Worm (Caenorhabditis elegans) whole organism, young adult: ENCODE measurements around the gene gcy-34.
A peak's percentile ranks its signal among the peaks of the same experiment; 100 is the strongest.

ENCODE experiments used
- C06A6.2 ChIP-seq: fragments of 200-800 bp; sonication (Bioruptor generic); conservative IDR thresholded peaks from 2 replicates; pipeline ENCODE4 v1.3.6; 2022; ENCODE audit warnings: missing genetic modification characterization, missing compliant biosample characterization
- D2030.7 ChIP-seq: fragments of 200-800 bp; sonication (Bioruptor generic); IDR thresholded peaks from 2 replicates; pipeline ENCODE4 v1.3.6; 2022; ENCODE audit warnings: missing genetic modification reagents, missing genetic modification characterization, missing compliant biosample characterization
- F39B2.1 ChIP-seq: fragments of 200-800 bp; sonication (Bioruptor generic); IDR thresholded peaks from 2 replicates; pipeline ENCODE4 v1.3.6; 2022; ENCODE audit warnings: missing genetic modification reagents, missing genetic modification characterization, missing compliant biosample characterization
- F49E8.2 ChIP-seq: sonication (generic microtip); optimal IDR thresholded peaks from 3 replicates; lab custom pipeline; 2017; ENCODE audit warnings: missing genetic modification characterization, mild to moderate bottlenecking, missing compliant biosample characterization, antibody characterized with exemption, moderate library complexity; ENCODE audit not compliant: insufficient read depth
- F57A8.1 ChIP-seq: fragments of 200-800 bp; sonication (Bioruptor generic); optimal IDR thresholded peaks from 2 replicates; lab custom pipeline; 2018; ENCODE audit warnings: mild to moderate bottlenecking, missing genetic modification characterization, moderate library complexity, missing compliant biosample characterization
- F57C9.4 ChIP-seq: sonication (generic microtip); optimal IDR thresholded peaks from 2 replicates; lab custom pipeline; 2017; ENCODE audit warnings: mild to moderate bottlenecking, missing genetic modification characterization, missing compliant biosample characterization
- Y53F4B.3 ChIP-seq: fragments of 200-800 bp; sonication (Bioruptor generic); IDR thresholded peaks from 2 replicates; pipeline ENCODE4 v1.3.6; 2022; ENCODE audit warnings: missing genetic modification reagents, missing genetic modification characterization, missing compliant biosample characterization
- Y56A3A.18 ChIP-seq: fragments of 200-800 bp; sonication (Bioruptor generic); IDR thresholded peaks from 2 replicates; pipeline ENCODE4 v1.3.6; 2022; ENCODE audit warnings: missing genetic modification reagents, missing genetic modification characterization, missing compliant biosample characterization
- Y79H2A.3 ChIP-seq: fragments of 200-800 bp; sonication (Bioruptor generic); conservative IDR thresholded peaks from 2 replicates; pipeline ENCODE4 v1.3.6; 2022; ENCODE audit warnings: missing genetic modification reagents, missing genetic modification characterization, missing compliant biosample characterization
- Y95B8A.8 ChIP-seq: fragments of 200-800 bp; sonication (Bioruptor generic); IDR thresholded peaks from 2 replicates; pipeline ENCODE4 v1.3.6; 2022; ENCODE audit warnings: missing genetic modification reagents, missing genetic modification characterization, missing compliant biosample characterization
- ZK185.1 ChIP-seq: sonication (generic microtip); optimal IDR thresholded peaks from 2 replicates; lab custom pipeline; 2016; ENCODE audit warnings: mild to moderate bottlenecking, missing genetic modification characterization, missing compliant biosample characterization; ENCODE audit not compliant: poor library complexity, severe bottlenecking
- bed-1 ChIP-seq: fragments of 200-800 bp; sonication (Bioruptor generic); IDR thresholded peaks from 2 replicates; pipeline ENCODE4 v1.3.6; 2022; ENCODE audit warnings: missing genetic modification reagents, missing genetic modification characterization, missing compliant biosample characterization
- cebp-2 ChIP-seq: fragments of 200-800 bp; sonication (Bioruptor generic); IDR thresholded peaks from 2 replicates; pipeline ENCODE4 v1.3.6; 2022; ENCODE audit warnings: missing genetic modification characterization, missing compliant biosample characterization
- ceh-100 ChIP-seq: fragments of 200-800 bp; sonication (Bioruptor generic); IDR thresholded peaks from 2 replicates; pipeline ENCODE4 v1.3.6; 2022; ENCODE audit warnings: missing genetic modification reagents, missing genetic modification characterization, missing compliant biosample characterization
- ceh-91 ChIP-seq: fragments of 200-800 bp; sonication (Bioruptor generic); IDR thresholded peaks from 2 replicates; pipeline ENCODE4 v1.3.6; 2022; ENCODE audit warnings: missing genetic modification reagents, missing genetic modification characterization, missing compliant biosample characterization
- chd-7 ChIP-seq: sonication (generic microtip); optimal IDR thresholded peaks from 2 replicates; lab custom pipeline; 2016; ENCODE audit warnings: mild to moderate bottlenecking, missing genetic modification characterization, moderate library complexity, missing compliant biosample characterization
- dpl-1 ChIP-seq: fragments of 150-350 bp; optimal IDR thresholded peaks from 2 replicates; lab custom pipeline; 2014; ENCODE audit warnings: missing biosample characterization, missing genetic modification reagents, missing genetic modification characterization
- egl-44 ChIP-seq: fragments of 200-800 bp; sonication (Bioruptor generic); IDR thresholded peaks from 2 replicates; pipeline ENCODE4 v1.3.6; 2022; ENCODE audit warnings: missing genetic modification reagents, missing genetic modification characterization, missing compliant biosample characterization
- ets-4 ChIP-seq: fragments of 200-800 bp; sonication (Bioruptor generic); optimal IDR thresholded peaks from 2 replicates; lab custom pipeline; 2018; ENCODE audit warnings: mild to moderate bottlenecking, missing genetic modification characterization, missing compliant biosample characterization
- hmg-1.2 ChIP-seq: fragments of 200-800 bp; sonication (Bioruptor generic); IDR thresholded peaks from 2 replicates; pipeline ENCODE4 v1.3.6; 2022; ENCODE audit warnings: missing genetic modification reagents, missing genetic modification characterization, missing compliant biosample characterization
- let-607 ChIP-seq, 2 experiments: fragments of 200-800 bp in 1 of 2; sonication (Bioruptor generic) in 1 of 2; sonication (generic microtip) in 1 of 2; optimal IDR thresholded peaks; 2 replicates each; lab custom pipeline; 2016 to 2018; ENCODE audit warnings: mild to moderate bottlenecking in 2 of 2, missing compliant biosample characterization in 2 of 2, missing genetic modification characterization in 2 of 2, moderate library complexity in 2 of 2, missing genotype in 1 of 2
- lin-26 ChIP-seq: fragments of 200-800 bp; sonication (Bioruptor generic); IDR thresholded peaks from 2 replicates; pipeline ENCODE4 v1.3.6; 2022; ENCODE audit warnings: missing genetic modification reagents, missing genetic modification characterization, missing compliant biosample characterization
- lsl-1 ChIP-seq: fragments of 200-800 bp; sonication (Bioruptor generic); optimal IDR thresholded peaks from 2 replicates; lab custom pipeline; 2018; ENCODE audit warnings: mild to moderate bottlenecking, missing genetic modification characterization, moderate library complexity, missing compliant biosample characterization
- nfya-2 ChIP-seq: fragments of 200-800 bp; sonication (Bioruptor generic); IDR thresholded peaks from 2 replicates; pipeline ENCODE4 v1.3.6; 2022; ENCODE audit warnings: missing genetic modification reagents, missing genetic modification characterization, missing compliant biosample characterization
- nhr-80 ChIP-seq: sonication (generic microtip); optimal IDR thresholded peaks from 2 replicates; lab custom pipeline; 2016; ENCODE audit warnings: missing genetic modification characterization, missing compliant biosample characterization
- pha-4 ChIP-seq: fragments of 150-350 bp; sonication (generic microtip); optimal IDR thresholded peaks from 2 replicates; lab custom pipeline; 2014; ENCODE audit warnings: missing biosample characterization, missing genetic modification reagents, missing genetic modification characterization
- snpc-1.3 ChIP-seq: sonication (generic microtip); optimal IDR thresholded peaks from 2 replicates; lab custom pipeline; 2017; ENCODE audit warnings: missing genetic modification characterization, mild to moderate bottlenecking, missing compliant biosample characterization, antibody characterized with exemption, moderate library complexity, missing genotype, missing genetic modification reagents; ENCODE audit not compliant: insufficient read depth
- sptf-2 ChIP-seq: fragments of 200-800 bp; sonication (Bioruptor generic); optimal IDR thresholded peaks from 2 replicates; lab custom pipeline; 2018; ENCODE audit warnings: mild to moderate bottlenecking, missing genetic modification characterization, missing compliant biosample characterization
- tbp1 ChIP-seq: fragments of 200-800 bp; sonication (Bioruptor generic); optimal IDR thresholded peaks from 2 replicates; lab custom pipeline; 2018; ENCODE audit warnings: mild to moderate bottlenecking, missing genetic modification characterization, missing compliant biosample characterization
- tlf-1 ChIP-seq: fragments of 200-800 bp; sonication (Bioruptor generic); optimal IDR thresholded peaks from 2 replicates; lab custom pipeline; 2018; ENCODE audit warnings: mild to moderate bottlenecking, missing genetic modification characterization, missing compliant biosample characterization
- zfh-2 ChIP-seq: fragments of 200-800 bp; sonication (Bioruptor generic); conservative IDR thresholded peaks from 2 replicates; pipeline ENCODE4 v1.3.6; 2022; ENCODE audit warnings: missing genetic modification reagents, missing genetic modification characterization, missing compliant biosample characterization
- ztf-18 ChIP-seq: sonication (generic microtip); optimal IDR thresholded peaks from 2 replicates; lab custom pipeline; 2016; ENCODE audit warnings: missing genotype, mild to moderate bottlenecking, missing genetic modification characterization, missing compliant biosample characterization
- ztf-25 ChIP-seq: fragments of 200-800 bp; sonication (Bioruptor generic); IDR thresholded peaks from 2 replicates; pipeline ENCODE4 v1.3.6; 2022; ENCODE audit warnings: missing genetic modification reagents, missing genetic modification characterization, missing compliant biosample characterization
- ztf-26 ChIP-seq: sonication (generic microtip); optimal IDR thresholded peaks from 2 replicates; lab custom pipeline; 2017; ENCODE audit warnings: missing genetic modification characterization, missing compliant biosample characterization

Gene gcy-34

ce11 chrV:13370265-13370664 lies 15.4 kb downstream of the gcy-34 start:
- TF ChIP-seq egl-44 (no peak), Y56A3A.18 (GFP tag; lab: Robert Waterston, UW) (0 out of 2 replicates have a peak, but pooled peaks have one; percentile 52), F39B2.1 (GFP tag; lab: Robert Waterston, UW) (no peak)

- TF ChIP-seq cebp-2 (0 out of 2 replicates have a peak, but pooled peaks have one; percentile 36), ZK185.1 (tag; lab: Kevin White, UChicago) (peak; percentile 29), ztf-25 (no peak), ceh-100 (GFP tag; lab: Robert Waterston, UW) (no peak), tlf-1 (GFP tag; lab: Kevin White, UChicago) (peak; percentile 19), C06A6.2 (GFP tag; lab: Robert Waterston, UW) (0 out of 2 replicates have a peak, but pooled peaks have one; percentile 25), nhr-80 (peak; percentile 87)
- TF ChIP-seq, all 124 proteins: peak for 5
These were observed 16.0 kb downstream of the gcy-34 start for ce11 chrV:13369663-13370062.

ce11 chrV:13367024-13367423 lies 18.7 kb downstream of the gcy-34 start, which contains the start of gene srx-125:
srx-125 (plus strand) TSS chrV:13367324.
- no peak for TF ChIP-seq snpc-1.3 (tag; lab: Kevin White, UChicago)
- TF ChIP-seq dpl-1 = no peak
- TF ChIP-seq zfh-2 = no peak
- TF ChIP-seq let-607 (tag; optimal IDR thresholded peaks at IDR 0.05; lab: Kevin White, UChicago) = no peak
- no peak for TF ChIP-seq ets-4 (GFP tag; lab: Kevin White, UChicago)
- no peak for TF ChIP-seq Y53F4B.3
- TF ChIP-seq pha-4 = no peak

ce11 chrV:13366488-13366887 lies 19.2 kb downstream of the gcy-34 start:
- TF ChIP-seq ztf-18 (tag; lab: Kevin White, UChicago) = no peak
- TF ChIP-seq sptf-2 (GFP tag; lab: Kevin White, UChicago) = no peak
- TF ChIP-seq lin-26 (GFP tag; lab: Robert Waterston, UW) = no peak
- TF ChIP-seq Y79H2A.3 (GFP tag; lab: Robert Waterston, UW) = no peak
- TF ChIP-seq hmg-1.2 (GFP tag; lab: Robert Waterston, UW) = no peak
- TF ChIP-seq D2030.7 (GFP tag; lab: Robert Waterston, UW) = no peak
- no peak for TF ChIP-seq F57C9.4
- TF ChIP-seq ztf-26 (tag; lab: Kevin White, UChicago) = no peak
- TF ChIP-seq chd-7 (tag; lab: Kevin White, UChicago) = no peak
- TF ChIP-seq tbp1 (GFP tag; lab: Kevin White, UChicago) = no peak
- TF ChIP-seq F57A8.1 (GFP tag; lab: Kevin White, UChicago) = no peak
- TF ChIP-seq Y95B8A.8 (GFP tag; lab: Robert Waterston, UW) = no peak
- no peak for TF ChIP-seq ceh-100 (GFP tag; lab: Robert Waterston, UW)
- TF ChIP-seq bed-1 = no peak
- no peak for TF ChIP-seq nfya-2
- no peak for TF ChIP-seq lsl-1 (GFP tag; lab: Kevin White, UChicago)
- TF ChIP-seq ceh-91 (GFP tag; lab: Robert Waterston, UW) = no peak
- TF ChIP-seq F49E8.2 (tag; lab: Kevin White, UChicago) = no peak
